Worm (Caenorhabditis elegans): ENCODE results near the gene C07E3.3.

The C07E3.3 gene

DNA sequence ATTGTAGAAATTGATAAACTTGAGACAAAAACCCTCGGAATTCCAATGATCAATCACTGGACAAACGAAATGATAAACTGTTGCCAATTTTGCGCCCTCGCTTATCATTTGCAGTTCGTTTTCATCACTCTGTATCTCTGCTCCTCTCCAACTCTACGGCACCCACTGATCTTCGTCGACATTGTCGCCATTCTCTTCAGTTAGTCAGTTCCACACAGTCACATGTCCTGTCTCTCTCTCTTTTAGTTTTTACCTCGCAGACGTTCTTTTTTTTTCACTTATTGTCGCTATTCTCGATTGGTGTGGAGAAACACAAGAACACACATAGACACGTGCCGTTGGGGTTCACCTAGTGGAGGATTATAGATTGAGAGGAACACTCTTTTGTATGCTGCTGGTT is 31.7 kb upstream of the C07E3.3 start (continued):
- no peak for TF ChIP-seq hmg-20 (GFP tag; IDR thresholded peaks at IDR 0.05)
- TF ChIP-seq ceh-91 (GFP tag; IDR thresholded peaks at IDR 0.05): no peak
- no peak for TF ChIP-seq lsl-1 (GFP tag; optimal IDR thresholded peaks at IDR 0.05)
- peak; percentile 51; the same call in 1 of the 2 replicates for TF ChIP-seq hmg-1.2 (GFP tag; IDR thresholded peaks at IDR 0.05)
- no peak for TF ChIP-seq ama-1 (optimal IDR thresholded peaks at IDR 0.05)
- TF ChIP-seq ama-1 (GFP tag; optimal IDR thresholded peaks at IDR 0.05): no peak
- peak; percentile 52 for TF ChIP-seq ekl-4 (GFP tag; IDR thresholded peaks at IDR 0.05)
- TF ChIP-seq hlh-12 (tag; optimal IDR thresholded peaks at IDR 0.05): no peak
- no peak for TF ChIP-seq ceh-100 (GFP tag; IDR thresholded peaks at IDR 0.05)
- TF ChIP-seq Y53F4B.3 (GFP tag; IDR thresholded peaks at IDR 0.05): no peak
- TF ChIP-seq mes-4 (tag; optimal IDR thresholded peaks at IDR 0.05): no peak
- peak; percentile 88 for TF ChIP-seq ztf-22 (GFP tag; optimal IDR thresholded peaks at IDR 0.05)
- TF ChIP-seq unc-62 (GFP tag; optimal IDR thresholded peaks at IDR 0.05): peak; percentile 25
- no peak for TF ChIP-seq rpc-1 (optimal IDR thresholded peaks at IDR 0.05)
- no peak for TF ChIP-seq rpc-1 (tag; optimal IDR thresholded peaks at IDR 0.05)
- no peak for TF ChIP-seq B0019.2 (GFP tag; conservative IDR thresholded peaks at IDR 0.05)
- no peak for TF ChIP-seq attf-3 (GFP tag; conservative IDR thresholded peaks at IDR 0.05)
- no peak for TF ChIP-seq F55B11.4 (tag; optimal IDR thresholded peaks at IDR 0.05; ENCODE audit: borderline replicate concordance, insufficient read depth)
- no peak for TF ChIP-seq ztf-25 (GFP tag; IDR thresholded peaks at IDR 0.05)
- 0 out of 2 replicates have a peak, but pooled peaks have one; percentile 6 for TF ChIP-seq rcor-1 (GFP tag; IDR thresholded peaks at IDR 0.05)
- TF ChIP-seq gei-17 (GFP tag; optimal IDR thresholded peaks at IDR 0.05): peak; percentile 6
- no peak for TF ChIP-seq hrde-1 (tag; optimal IDR thresholded peaks at IDR 0.05; ENCODE audit: borderline replicate concordance)
- no peak for TF ChIP-seq F33H1.4 (GFP tag; IDR thresholded peaks at IDR 0.05)
- no peak for TF ChIP-seq zfh-2 (GFP tag; conservative IDR thresholded peaks at IDR 0.05)
- TF ChIP-seq D2030.7 (GFP tag; IDR thresholded peaks at IDR 0.05): no peak
- TF ChIP-seq snpc-3.4 (tag; optimal IDR thresholded peaks at IDR 0.05): no peak
- TF ChIP-seq K11D2.4 (GFP tag; IDR thresholded peaks at IDR 0.05): peak; percentile 77
- no peak for TF ChIP-seq xnd-1 (tag; optimal IDR thresholded peaks at IDR 0.05)
- TF ChIP-seq dox-1 (GFP tag; IDR thresholded peaks at IDR 0.05): peak; percentile 48; the same call in 1 of the 2 replicates
- no peak for TF ChIP-seq nhr-179 (tag; optimal IDR thresholded peaks at IDR 0.05)
- no peak for TF ChIP-seq mel-28 (tag; optimal IDR thresholded peaks at IDR 0.05; ENCODE audit: borderline replicate concordance)
- TF ChIP-seq B0035.1 (tag; optimal IDR thresholded peaks at IDR 0.05): no peak
- peak; percentile 89 for TF ChIP-seq ztf-26 (tag; optimal IDR thresholded peaks at IDR 0.05)
- peak; percentile 6; the same call in 1 of the 2 replicates for TF ChIP-seq Y53G8AR.9 (GFP tag; conservative IDR thresholded peaks at IDR 0.05)
- no peak for TF ChIP-seq Y79H2A.3 (GFP tag; conservative IDR thresholded peaks at IDR 0.05)
- no peak for TF ChIP-seq dpl-1 (GFP tag; optimal IDR thresholded peaks at IDR 0.05)
- peak; percentile 64 to 67 for TF ChIP-seq let-607 (tag; optimal IDR thresholded peaks at IDR 0.05)
- TF ChIP-seq ZK185.1 (tag; optimal IDR thresholded peaks at IDR 0.05; ENCODE audit: poor library complexity, severe bottlenecking): peak; percentile 56
- TF ChIP-seq hlh-26 (GFP tag; conservative IDR thresholded peaks at IDR 0.05): no peak
- TF ChIP-seq athp-1 (tag; optimal IDR thresholded peaks at IDR 0.05): no peak
- TF ChIP-seq nfyb-1 (GFP tag; IDR thresholded peaks at IDR 0.05): peak; percentile 75; the same call in 1 of the 2 replicates
- TF ChIP-seq ccch-3 (GFP tag; optimal IDR thresholded peaks at IDR 0.05): no peak
- TF ChIP-seq snpc-1.1 (tag; optimal IDR thresholded peaks at IDR 0.05; ENCODE audit: insufficient read depth): no peak

Measured in whole organism, young adult.